Fruit fly (Drosophila melanogaster) whole organism, prepupa: ENCODE results near the gene Ubr1.

Experiments
- Blimp-1 ChIP-seq: fragments of 200-800 bp; sonication (Bioruptor generic); optimal IDR thresholded peaks from 3 replicates; lab custom pipeline; 2017; ENCODE audit warnings: missing biosample characterization, missing genetic modification characterization, mild to moderate bottlenecking, moderate library complexity, missing genetic modification reagents
- CG10669 ChIP-seq: fragments of 200-800 bp; sonication (Bioruptor generic); optimal IDR thresholded peaks from 3 replicates; lab custom pipeline; 2018; ENCODE audit warnings: missing biosample characterization, mild to moderate bottlenecking, missing genetic modification characterization, moderate library complexity
- CG11294 ChIP-seq: fragments of 200-800 bp; sonication (Bioruptor generic); IDR thresholded peaks from 2 replicates; pipeline ENCODE4 v1.3.6; 2022; ENCODE audit warnings: missing biosample characterization, missing genetic modification characterization
- CG11762 ChIP-seq: fragments of 200-800 bp; sonication (Bioruptor generic); optimal IDR thresholded peaks from 3 replicates; lab custom pipeline; 2016; ENCODE audit warnings: missing biosample characterization, missing genetic modification characterization; ENCODE audit not compliant: insufficient read depth
- CG11902 ChIP-seq: fragments of 200-800 bp; sonication (Bioruptor generic); optimal IDR thresholded peaks from 3 replicates; lab custom pipeline; 2016; ENCODE audit warnings: missing biosample characterization, missing genetic modification characterization
- CG15336 ChIP-seq: fragments of 200-800 bp; sonication (Bioruptor generic); IDR thresholded peaks from 2 replicates; pipeline ENCODE4 v1.3.6; 2022; ENCODE audit warnings: missing biosample characterization, missing genetic modification characterization
- CG1621 ChIP-seq: fragments of 200-800 bp; sonication (Bioruptor generic); optimal IDR thresholded peaks from 3 replicates; lab custom pipeline; 2018; ENCODE audit warnings: missing biosample characterization, mild to moderate bottlenecking, missing genetic modification characterization
- CG16779 ChIP-seq: fragments of 200-800 bp; sonication (Bioruptor generic); optimal IDR thresholded peaks from 3 replicates; lab custom pipeline; 2017; ENCODE audit warnings: missing biosample characterization, mild to moderate bottlenecking, missing genetic modification characterization
- CG3032 ChIP-seq: fragments of 200-800 bp; optimal IDR thresholded peaks from 2 replicates; lab custom pipeline; 2019; ENCODE audit warnings: missing biosample characterization, mild to moderate bottlenecking, missing genetic modification characterization, moderate library complexity
- CG31627 ChIP-seq: fragments of 200-800 bp; sonication (Bioruptor generic); optimal IDR thresholded peaks from 3 replicates; lab custom pipeline; 2016; ENCODE audit warnings: missing biosample characterization, missing genetic modification characterization
- CG32006 ChIP-seq: fragments of 200-800 bp; sonication (Bioruptor generic); optimal IDR thresholded peaks from 3 replicates; lab custom pipeline; 2017; ENCODE audit warnings: missing biosample characterization, mild to moderate bottlenecking, missing genetic modification characterization
- CG34406 ChIP-seq: fragments of 200-800 bp; sonication (Bioruptor generic); optimal IDR thresholded peaks from 3 replicates; lab custom pipeline; 2016; ENCODE audit warnings: missing biosample characterization, missing genetic modification characterization
- CG3919 ChIP-seq: fragments of 200-800 bp; sonication (Bioruptor generic); optimal IDR thresholded peaks from 3 replicates; lab custom pipeline; 2016; ENCODE audit warnings: missing biosample characterization, missing genetic modification characterization
- CG4318 ChIP-seq: fragments of 200-800 bp; sonication (Bioruptor generic); optimal IDR thresholded peaks from 3 replicates; lab custom pipeline; 2017; ENCODE audit warnings: missing biosample characterization, mild to moderate bottlenecking, missing genetic modification characterization
- CG6163 ChIP-seq: fragments of 200-800 bp; sonication (Bioruptor generic); IDR thresholded peaks from 3 replicates; pipeline ENCODE4 v1.3.6; 2022; ENCODE audit warnings: missing biosample characterization, missing genetic modification characterization
- CG6276 ChIP-seq: fragments of 200-800 bp; sonication (Bioruptor generic); optimal IDR thresholded peaks from 2 replicates; lab custom pipeline; 2017; ENCODE audit warnings: missing biosample characterization, mild to moderate bottlenecking, missing genetic modification characterization
- CG6808 ChIP-seq: fragments of 200-800 bp; sonication (Bioruptor generic); optimal IDR thresholded peaks from 3 replicates; lab custom pipeline; 2017; ENCODE audit warnings: missing biosample characterization, missing genetic modification characterization, mild to moderate bottlenecking, moderate library complexity, missing genetic modification reagents
- CG6854 ChIP-seq: fragments of 200-800 bp; sonication (Bioruptor generic); optimal IDR thresholded peaks from 2 replicates; lab custom pipeline; 2017; ENCODE audit warnings: missing biosample characterization, mild to moderate bottlenecking, missing genetic modification characterization
- CG8119 ChIP-seq: fragments of 200-800 bp; sonication (Bioruptor generic); IDR thresholded peaks from 3 replicates; pipeline ENCODE4 v1.3.6; 2022; ENCODE audit warnings: missing biosample characterization, missing genetic modification characterization
- CG8319 ChIP-seq: fragments of 200-800 bp; sonication (Bioruptor generic); optimal IDR thresholded peaks from 3 replicates; lab custom pipeline; 2016; ENCODE audit warnings: missing biosample characterization, missing genetic modification characterization
- CG8632 ChIP-seq: fragments of 200-800 bp; sonication (Bioruptor generic); optimal IDR thresholded peaks from 3 replicates; lab custom pipeline; 2016; ENCODE audit warnings: missing biosample characterization, missing genetic modification characterization
- Eip93F ChIP-seq: fragments of 200-800 bp; sonication (Bioruptor generic); optimal IDR thresholded peaks from 2 replicates; lab custom pipeline; 2016; ENCODE audit warnings: missing biosample characterization, mild to moderate bottlenecking, missing genetic modification characterization
- Ets21C ChIP-seq: fragments of 200-800 bp; sonication (Bioruptor generic); optimal IDR thresholded peaks from 3 replicates; lab custom pipeline; 2016; ENCODE audit warnings: missing biosample characterization, missing genetic modification characterization
- Ets96B ChIP-seq: fragments of 200-800 bp; optimal IDR thresholded peaks from 2 replicates; lab custom pipeline; 2019; ENCODE audit warnings: missing biosample characterization, mild to moderate bottlenecking, missing genetic modification characterization, moderate library complexity
- Gug ChIP-seq: fragments of 200-800 bp; sonication (Bioruptor generic); IDR thresholded peaks from 2 replicates; pipeline ENCODE4 v1.3.6; 2022; ENCODE audit warnings: missing biosample characterization, missing genetic modification characterization
- Hr38 ChIP-seq: sonication (Bioruptor generic); optimal IDR thresholded peaks from 2 replicates; lab custom pipeline; 2016; ENCODE audit warnings: missing biosample characterization, missing genetic modification characterization
- Hr4 ChIP-seq: fragments of 200-800 bp; sonication (Bioruptor generic); optimal IDR thresholded peaks from 3 replicates; lab custom pipeline; 2016; ENCODE audit warnings: missing biosample characterization, missing genetic modification characterization
- Lpt ChIP-seq: fragments of 200-800 bp; sonication (Bioruptor generic); optimal IDR thresholded peaks from 3 replicates; lab custom pipeline; 2016; ENCODE audit warnings: missing biosample characterization, missing genetic modification characterization
- Met ChIP-seq: fragments of 200-800 bp; sonication (Bioruptor generic); optimal IDR thresholded peaks from 3 replicates; lab custom pipeline; 2016; ENCODE audit warnings: missing biosample characterization, missing genetic modification characterization
- OdsH ChIP-seq: fragments of 200-800 bp; sonication (Bioruptor generic); optimal IDR thresholded peaks from 3 replicates; lab custom pipeline; 2016; ENCODE audit warnings: missing biosample characterization, missing genetic modification characterization
- Sox14 ChIP-seq: fragments of 200-800 bp; sonication (Bioruptor generic); optimal IDR thresholded peaks from 3 replicates; lab custom pipeline; 2016; ENCODE audit warnings: missing biosample characterization, missing genetic modification characterization
- acj6 ChIP-seq: fragments of 200-800 bp; sonication (Bioruptor generic); optimal IDR thresholded peaks from 3 replicates; lab custom pipeline; 2016; ENCODE audit warnings: missing biosample characterization, missing genetic modification characterization
- dac ChIP-seq: fragments of 200-800 bp; sonication (Bioruptor generic); optimal IDR thresholded peaks from 2 replicates; lab custom pipeline; 2017; ENCODE audit warnings: missing biosample characterization, mild to moderate bottlenecking, missing genetic modification characterization
- dsx ChIP-seq: fragments of 200-800 bp; optimal IDR thresholded peaks from 3 replicates; lab custom pipeline; 2019; ENCODE audit warnings: missing biosample characterization, mild to moderate bottlenecking, missing genetic modification characterization, moderate library complexity; ENCODE audit not compliant: poor library complexity, severe bottlenecking
- eg ChIP-seq: fragments of 200-800 bp; sonication (Bioruptor generic); IDR thresholded peaks from 3 replicates; pipeline ENCODE4 v1.3.6; 2022; ENCODE audit warnings: missing biosample characterization, missing genetic modification characterization
- esn ChIP-seq: fragments of 200-800 bp; sonication (Bioruptor generic); optimal IDR thresholded peaks from 2 replicates; lab custom pipeline; 2016; ENCODE audit warnings: missing biosample characterization, mild to moderate bottlenecking, missing genetic modification characterization, moderate library complexity
- fd59A ChIP-seq: fragments of 200-800 bp; sonication (Bioruptor generic); optimal IDR thresholded peaks from 2 replicates; lab custom pipeline; 2017; ENCODE audit warnings: missing biosample characterization, mild to moderate bottlenecking, missing genetic modification characterization, missing genetic modification reagents
- fkh ChIP-seq: fragments of 200-800 bp; sonication (Bioruptor generic); optimal IDR thresholded peaks from 3 replicates; lab custom pipeline; 2017; ENCODE audit warnings: missing biosample characterization, mild to moderate bottlenecking, missing genetic modification characterization, moderate library complexity
- lz ChIP-seq: fragments of 200-800 bp; sonication (Bioruptor generic); optimal IDR thresholded peaks from 3 replicates; lab custom pipeline; 2016; ENCODE audit warnings: missing biosample characterization, missing genetic modification characterization
- net ChIP-seq: fragments of 200-800 bp; sonication (Bioruptor generic); optimal IDR thresholded peaks from 3 replicates; lab custom pipeline; 2016; ENCODE audit warnings: missing biosample characterization, missing genetic modification characterization
- pdm3 ChIP-seq: fragments of 200-800 bp; sonication (Bioruptor generic); optimal IDR thresholded peaks from 3 replicates; lab custom pipeline; 2016; ENCODE audit warnings: missing biosample characterization, missing genetic modification characterization
- salr ChIP-seq, 2 experiments: fragments of 200-800 bp; sonication (Bioruptor generic); optimal IDR thresholded peaks; 3 replicates each; lab custom pipeline; 2016 to 2018; ENCODE audit warnings: missing biosample characterization in 2 of 2, missing genetic modification characterization in 2 of 2, mild to moderate bottlenecking in 1 of 2
- spab ChIP-seq: fragments of 200-800 bp; sonication (Bioruptor generic); optimal IDR thresholded peaks from 2 replicates; lab custom pipeline; 2017; ENCODE audit warnings: missing biosample characterization, mild to moderate bottlenecking, missing genetic modification characterization, missing genetic modification reagents
- svp ChIP-seq: fragments of 200-800 bp; sonication (Bioruptor generic); peaks from one replicate; lab custom pipeline; 2016; ENCODE audit warnings: missing biosample characterization, missing genetic modification characterization
- topi ChIP-seq: fragments of 200-800 bp; sonication (Bioruptor generic); optimal IDR thresholded peaks from 3 replicates; lab custom pipeline; 2016; ENCODE audit warnings: missing biosample characterization, missing genetic modification characterization
- vri ChIP-seq: fragments of 200-800 bp; sonication (Bioruptor generic); optimal IDR thresholded peaks from 3 replicates; lab custom pipeline; 2016; ENCODE audit warnings: missing biosample characterization, mild to moderate bottlenecking, missing genetic modification characterization

Ubr1 gene

DNA sequence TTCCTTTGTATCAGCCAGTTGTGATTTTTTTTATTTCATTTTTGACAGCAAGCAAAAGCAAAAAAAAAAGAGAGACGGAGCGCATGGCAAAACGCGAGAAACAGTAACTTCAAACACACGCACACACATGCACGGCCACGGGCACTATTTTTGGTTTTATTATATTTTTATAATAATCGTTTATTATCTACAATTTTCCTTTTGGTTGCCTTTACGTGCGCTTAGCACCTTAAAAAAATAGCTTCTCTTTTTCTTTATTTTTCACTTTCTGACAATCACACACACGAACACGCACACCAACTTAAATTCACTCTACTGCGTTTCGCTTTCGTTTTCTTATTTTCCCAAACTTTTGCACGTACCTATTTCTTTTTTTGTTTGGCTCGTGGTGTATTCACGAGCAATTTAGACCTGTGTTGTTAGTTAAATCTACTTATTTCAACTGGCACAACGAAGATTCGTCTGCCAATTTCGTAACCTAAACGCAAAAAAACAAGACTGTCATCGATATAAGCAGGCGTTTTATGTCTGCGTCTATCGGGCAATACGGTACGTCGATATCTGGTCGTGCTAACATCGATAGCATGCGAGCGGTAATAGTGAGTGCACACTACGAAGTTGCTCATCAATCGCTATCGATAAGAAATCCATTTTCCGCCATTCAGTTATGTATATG, at the start of gene Ubr1 (continued):
- TF ChIP-seq CG15336 (GFP tag; lab: Robert Waterston, UW) (peak; percentile 86), OdsH (no peak), Ets96B (tag; lab: Kevin White, UChicago) (peak; percentile 29), dac (peak; percentile 40), CG3919 (peak; percentile 20), vri (GFP tag; lab: Kevin White, UChicago) (peak; percentile 76), CG8119 (peak; percentile 89), topi (GFP tag; lab: Kevin White, UChicago) (peak; percentile 18), Hr4 (GFP tag; lab: Kevin White, UChicago) (peak; percentile 43)

DNA sequence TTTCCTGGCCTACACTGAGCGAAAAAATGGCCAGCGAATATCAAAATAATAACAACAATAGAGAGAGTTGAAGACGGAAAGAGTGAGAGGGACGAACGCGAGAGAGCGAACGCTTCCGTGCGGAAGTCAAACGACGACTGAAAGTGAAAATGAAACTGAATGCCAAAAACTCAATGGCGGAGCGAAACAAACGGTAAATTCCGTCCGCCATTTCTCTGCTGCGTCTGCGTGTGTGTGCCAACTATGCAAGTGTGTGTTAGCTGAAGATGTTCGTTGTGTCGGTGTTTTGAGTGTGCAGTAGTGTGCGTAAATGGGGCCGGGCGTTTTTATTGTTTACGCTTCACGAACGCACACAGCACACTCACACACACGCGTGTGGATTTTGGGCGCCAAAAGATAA, 18.4 kb upstream of the Ubr1 start:
- TF ChIP-seq Ets21C (GFP tag; lab: Kevin White, UChicago) (no peak), dsx (GFP tag; lab: Kevin White, UChicago) (no peak), CG11762 (GFP tag; lab: Kevin White, UChicago) (no peak)

DNA sequence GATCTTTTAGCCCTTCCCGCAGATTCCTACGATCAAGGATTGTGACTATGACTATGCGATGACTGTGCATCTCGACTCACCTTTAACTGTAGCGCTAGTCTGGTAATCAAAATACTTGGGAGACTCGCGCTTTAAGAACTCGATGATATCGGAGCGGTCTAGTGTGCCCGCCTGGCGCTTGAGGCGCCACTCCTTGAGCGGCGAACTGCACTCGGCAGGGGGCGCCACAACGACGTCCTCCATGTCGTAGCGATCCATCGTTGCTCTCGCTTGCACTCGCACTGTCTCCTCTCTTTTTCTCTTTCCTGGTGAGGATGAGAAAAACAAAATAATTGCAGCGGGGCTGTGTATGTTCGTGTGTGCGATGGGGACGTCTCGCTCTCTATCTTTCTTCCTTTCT, 1.1 kb downstream of the Ubr1 start:
- TF ChIP-seq Hr38 (GFP tag; lab: Kevin White, UChicago), result no peak
- TF ChIP-seq CG1621 (tag; lab: Kevin White, UChicago), result peak; percentile 74
- peak; percentile 20 for TF ChIP-seq CG6808 (GFP tag; lab: Kevin White, UChicago)
- peak in 1 of 2 experiments; percentile 37 for TF ChIP-seq salr (GFP tag; optimal IDR thresholded peaks at IDR 0.05; lab: Kevin White, UChicago)
- TF ChIP-seq CG16779, result no peak
- no peak for TF ChIP-seq CG8632 (GFP tag; lab: Kevin White, UChicago)
- TF ChIP-seq Gug (GFP tag; lab: Robert Waterston, UW), result 0 out of 2 replicates have a peak, but pooled peaks have one; percentile 25
- peak; percentile 60 for TF ChIP-seq lz (GFP tag; lab: Kevin White, UChicago)
- no peak for TF ChIP-seq spab (GFP tag; lab: Kevin White, UChicago)
- TF ChIP-seq CG11294 (GFP tag; lab: Robert Waterston, UW), result no peak
- peak; percentile 68 for TF ChIP-seq esn (GFP tag; lab: Kevin White, UChicago)
- peak; percentile 49 for TF ChIP-seq Sox14
- TF ChIP-seq Lpt (GFP tag; lab: Kevin White, UChicago), result peak; percentile 5
- no peak for TF ChIP-seq CG11902
- TF ChIP-seq CG6854 (GFP tag; lab: Kevin White, UChicago), result peak; percentile 71
- no peak for TF ChIP-seq fkh (GFP tag; lab: Kevin White, UChicago)
- TF ChIP-seq Ets96B (tag; lab: Kevin White, UChicago), result peak; percentile 29
- peak; percentile 19 for TF ChIP-seq CG11762 (GFP tag; lab: Kevin White, UChicago)
- TF ChIP-seq OdsH, result peak; percentile 61
- TF ChIP-seq Met (GFP tag; lab: Kevin White, UChicago), result peak; percentile 71
- peak; percentile 63 for TF ChIP-seq CG31627 (GFP tag; lab: Kevin White, UChicago)
- no peak for TF ChIP-seq CG32006 (GFP tag; lab: Kevin White, UChicago)
- no peak for TF ChIP-seq CG4318
- 0 out of 3 replicates have a peak, but pooled peaks have one; percentile 16 for TF ChIP-seq eg
- TF ChIP-seq Eip93F (GFP tag; lab: Kevin White, UChicago), result no peak
- peak; percentile 59 for TF ChIP-seq acj6 (GFP tag; lab: Kevin White, UChicago)
- no peak for TF ChIP-seq CG34406 (GFP tag; lab: Kevin White, UChicago)
- peak; percentile 79 for TF ChIP-seq CG3919
- TF ChIP-seq CG3032 (tag; lab: Kevin White, UChicago), result peak; percentile 57
- TF ChIP-seq CG10669, result peak; percentile 45
- TF ChIP-seq CG6276 (GFP tag; lab: Kevin White, UChicago), result no peak
- TF ChIP-seq CG8119, result no peak
- TF ChIP-seq fd59A (GFP tag; lab: Kevin White, UChicago), result peak; percentile 59
- TF ChIP-seq net (GFP tag; lab: Kevin White, UChicago), result peak; percentile 46
- TF ChIP-seq CG6163 (GFP tag; lab: Robert Waterston, UW), result peak; percentile 70
- peak; percentile 30 for TF ChIP-seq CG8319 (GFP tag; lab: Kevin White, UChicago)
- TF ChIP-seq svp (GFP tag; lab: Kevin White, UChicago), result peak; percentile 71
- peak; percentile 65 for TF ChIP-seq pdm3 (GFP tag; lab: Kevin White, UChicago)
- TF ChIP-seq Blimp-1 (GFP tag; lab: Kevin White, UChicago), result peak; percentile 52
- TF ChIP-seq topi (GFP tag; lab: Kevin White, UChicago), result peak; percentile 67
